Worm (Caenorhabditis elegans) whole organism, L1 larva: ENCODE data around the gene cpg-19.

Experiments used
- C04F5.9 ChIP-seq: sonication (generic microtip); optimal IDR thresholded peaks from 2 replicates; lab custom pipeline; 2016; ENCODE audit warnings: missing genetic modification characterization, missing compliant biosample characterization
- C16A3.4 ChIP-seq: fragments of 150-350 bp; optimal IDR thresholded peaks from 2 replicates; lab custom pipeline; 2014; ENCODE audit warnings: missing biosample characterization, missing genetic modification characterization
- C34B4.2 ChIP-seq: sonication (generic microtip); optimal IDR thresholded peaks from 2 replicates; lab custom pipeline; 2017; ENCODE audit warnings: mild to moderate bottlenecking, missing genetic modification characterization, missing compliant biosample characterization
- F16B12.6 ChIP-seq: fragments of 150-350 bp; optimal IDR thresholded peaks from 2 replicates; lab custom pipeline; 2014; ENCODE audit warnings: missing biosample characterization, missing genetic modification characterization
- aly-2 ChIP-seq: fragments of 150-350 bp; optimal IDR thresholded peaks from 2 replicates; lab custom pipeline; 2014; ENCODE audit warnings: missing biosample characterization, missing genetic modification characterization
- ceh-8 ChIP-seq: fragments of 200-800 bp; sonication (Bioruptor generic); optimal IDR thresholded peaks from 2 replicates; lab custom pipeline; 2018; ENCODE audit warnings: mild to moderate bottlenecking, missing genetic modification characterization, moderate library complexity, missing compliant biosample characterization
- ceh-82 ChIP-seq, 3 experiments: fragments of 150-350 bp in 1 of 3; sonication (generic microtip) in 2 of 3; optimal IDR thresholded peaks; 2 replicates each; lab custom pipeline; 2014 to 2017; ENCODE audit warnings: missing biosample characterization in 3 of 3, missing genetic modification characterization in 3 of 3
- ces-1 ChIP-seq: fragments of 150-350 bp; optimal IDR thresholded peaks from 2 replicates; lab custom pipeline; 2014; ENCODE audit warnings: missing biosample characterization, missing genetic modification reagents, missing genetic modification characterization
- dpl-1 ChIP-seq, 3 experiments: fragments of 150-350 bp in 2 of 3; sonication (generic microtip) in 1 of 3; optimal IDR thresholded peaks; 2 replicates each; lab custom pipeline; 2014 to 2017; ENCODE audit warnings: missing biosample characterization in 3 of 3, missing genetic modification characterization in 3 of 3, missing genetic modification reagents in 3 of 3
- egl-13 ChIP-seq: sonication (generic microtip); optimal IDR thresholded peaks from 2 replicates; lab custom pipeline; 2016; ENCODE audit warnings: missing genotype, missing genetic modification reagents, missing genetic modification characterization, missing compliant biosample characterization
- ets-5 ChIP-seq: fragments of 200-800 bp; sonication (Bioruptor generic); IDR thresholded peaks from 2 replicates; pipeline ENCODE4 v1.3.6; 2022; ENCODE audit warnings: missing genetic modification characterization, missing compliant biosample characterization
- fos-1 ChIP-seq: fragments of 150-350 bp; optimal IDR thresholded peaks from 2 replicates; lab custom pipeline; 2014; ENCODE audit warnings: missing biosample characterization, missing genetic modification characterization
- grh-1 ChIP-seq: fragments of 200-800 bp; sonication (Bioruptor generic); IDR thresholded peaks from 2 replicates; pipeline ENCODE4 v1.3.6; 2022; ENCODE audit warnings: missing genetic modification reagents, missing genetic modification characterization, missing compliant biosample characterization
- hlh-17 ChIP-seq: fragments of 200-800 bp; sonication (Bioruptor generic); optimal IDR thresholded peaks from 2 replicates; lab custom pipeline; 2018; ENCODE audit warnings: missing genetic modification characterization, mild to moderate bottlenecking, missing compliant biosample characterization, moderate library complexity, borderline replicate concordance
- hlh-4 ChIP-seq: sonication (generic microtip); optimal IDR thresholded peaks from 2 replicates; lab custom pipeline; 2016; ENCODE audit warnings: mild to moderate bottlenecking, missing genetic modification characterization, missing compliant biosample characterization
- irx-1 ChIP-seq: sonication (generic microtip); optimal IDR thresholded peaks from 2 replicates; lab custom pipeline; 2016; ENCODE audit warnings: missing genetic modification characterization, missing compliant biosample characterization
- isw-1 ChIP-seq: fragments of 200-800 bp; sonication (Bioruptor generic); IDR thresholded peaks from 2 replicates; pipeline ENCODE4 v1.3.6; 2022; ENCODE audit warnings: missing genetic modification characterization, missing compliant biosample characterization
- jun-1 ChIP-seq: fragments of 150-350 bp; optimal IDR thresholded peaks from 2 replicates; lab custom pipeline; 2014; ENCODE audit warnings: missing biosample characterization, missing genetic modification reagents, missing genetic modification characterization
- lin-13 ChIP-seq: fragments of 150-350 bp; optimal IDR thresholded peaks from 2 replicates; lab custom pipeline; 2014; ENCODE audit warnings: missing biosample characterization, missing genetic modification reagents, missing genetic modification characterization
- lin-35 ChIP-seq, 2 experiments: fragments of 150-350 bp; optimal IDR thresholded peaks; 2 replicates each; lab custom pipeline; 2014; ENCODE audit warnings: missing biosample characterization in 2 of 2, missing genetic modification characterization in 2 of 2, missing genetic modification reagents in 2 of 2
- lir-3 ChIP-seq: sonication (generic microtip); optimal IDR thresholded peaks from 2 replicates; lab custom pipeline; 2016; ENCODE audit warnings: mild to moderate bottlenecking, missing genetic modification characterization, moderate library complexity, missing compliant biosample characterization; ENCODE audit not compliant: poor library complexity
- mef-2 ChIP-seq: fragments of 150-350 bp; optimal IDR thresholded peaks from 2 replicates; lab custom pipeline; 2014; ENCODE audit warnings: missing biosample characterization, missing genetic modification characterization
- mep-1 ChIP-seq: fragments of 150-350 bp; optimal IDR thresholded peaks from 2 replicates; lab custom pipeline; 2014; ENCODE audit warnings: missing biosample characterization, missing genetic modification characterization
- nhr-11 ChIP-seq: fragments of 150-350 bp; optimal IDR thresholded peaks from 2 replicates; lab custom pipeline; 2014; ENCODE audit warnings: missing biosample characterization, missing genetic modification characterization
- nhr-20 ChIP-seq: sonication (generic microtip); optimal IDR thresholded peaks from 2 replicates; lab custom pipeline; 2016; ENCODE audit warnings: mild to moderate bottlenecking, missing genetic modification characterization, missing compliant biosample characterization
- nhr-237 ChIP-seq: fragments of 150-350 bp; optimal IDR thresholded peaks from 2 replicates; lab custom pipeline; 2014; ENCODE audit warnings: missing biosample characterization, missing genetic modification characterization
- nhr-85 ChIP-seq: sonication (generic microtip); peaks from one replicate; lab custom pipeline; 2016; ENCODE audit warnings: missing genetic modification characterization, inconsistent platforms, missing compliant biosample characterization
- nhr-90 ChIP-seq: sonication (generic microtip); optimal IDR thresholded peaks from 2 replicates; lab custom pipeline; 2016; ENCODE audit warnings: mild to moderate bottlenecking, missing genetic modification characterization, missing compliant biosample characterization; ENCODE audit not compliant: poor library complexity
- pqm-1 ChIP-seq: sonication (generic microtip); optimal IDR thresholded peaks from 3 replicates; lab custom pipeline; 2017; ENCODE audit warnings: missing biosample characterization, missing genetic modification characterization
- rnt-1 ChIP-seq: sonication (generic microtip); optimal IDR thresholded peaks from 2 replicates; lab custom pipeline; 2016; ENCODE audit warnings: mild to moderate bottlenecking, missing genetic modification characterization, moderate library complexity, missing compliant biosample characterization
- skn-1 ChIP-seq: fragments of 150-350 bp; optimal IDR thresholded peaks from 2 replicates; lab custom pipeline; 2014; ENCODE audit warnings: missing biosample characterization, missing genetic modification characterization
- snpc-4 ChIP-seq: fragments of 150-350 bp; optimal IDR thresholded peaks from 2 replicates; lab custom pipeline; 2014; ENCODE audit warnings: missing biosample characterization, missing genetic modification characterization
- sox-4 ChIP-seq: sonication (generic microtip); optimal IDR thresholded peaks from 2 replicates; lab custom pipeline; 2016; ENCODE audit warnings: missing genetic modification characterization, missing compliant biosample characterization
- sptf-1 ChIP-seq: fragments of 150-350 bp; optimal IDR thresholded peaks from 2 replicates; lab custom pipeline; 2014; ENCODE audit warnings: missing biosample characterization, missing genetic modification characterization
- swsn-7 ChIP-seq: sonication (generic microtip); optimal IDR thresholded peaks from 2 replicates; lab custom pipeline; 2016; ENCODE audit warnings: missing genetic modification characterization, missing compliant biosample characterization
- tbx-2 ChIP-seq: sonication (generic microtip); optimal IDR thresholded peaks from 2 replicates; lab custom pipeline; 2016; ENCODE audit warnings: missing genetic modification characterization, missing compliant biosample characterization
- tlp-1 ChIP-seq: fragments of 150-350 bp; optimal IDR thresholded peaks from 2 replicates; lab custom pipeline; 2014; ENCODE audit warnings: missing biosample characterization, missing genetic modification characterization
- unc-130 ChIP-seq: fragments of 150-350 bp; optimal IDR thresholded peaks from 2 replicates; lab custom pipeline; 2017; ENCODE audit warnings: missing biosample characterization, missing genetic modification characterization, inconsistent platforms
- unc-98 ChIP-seq: fragments of 200-800 bp; sonication (Bioruptor generic); IDR thresholded peaks from 2 replicates; pipeline ENCODE4 v1.3.6; 2022; ENCODE audit warnings: missing genetic modification characterization, missing compliant biosample characterization
- zag-1 ChIP-seq: fragments of 150-350 bp; optimal IDR thresholded peaks from 2 replicates; lab custom pipeline; 2014; ENCODE audit warnings: missing biosample characterization, missing genetic modification characterization
- zip-4 ChIP-seq: fragments of 200-800 bp; sonication (Bioruptor generic); optimal IDR thresholded peaks from 2 replicates; lab custom pipeline; 2018; ENCODE audit warnings: mild to moderate bottlenecking, missing genetic modification characterization, moderate library complexity, missing compliant biosample characterization

cpg-19 gene

DNA sequence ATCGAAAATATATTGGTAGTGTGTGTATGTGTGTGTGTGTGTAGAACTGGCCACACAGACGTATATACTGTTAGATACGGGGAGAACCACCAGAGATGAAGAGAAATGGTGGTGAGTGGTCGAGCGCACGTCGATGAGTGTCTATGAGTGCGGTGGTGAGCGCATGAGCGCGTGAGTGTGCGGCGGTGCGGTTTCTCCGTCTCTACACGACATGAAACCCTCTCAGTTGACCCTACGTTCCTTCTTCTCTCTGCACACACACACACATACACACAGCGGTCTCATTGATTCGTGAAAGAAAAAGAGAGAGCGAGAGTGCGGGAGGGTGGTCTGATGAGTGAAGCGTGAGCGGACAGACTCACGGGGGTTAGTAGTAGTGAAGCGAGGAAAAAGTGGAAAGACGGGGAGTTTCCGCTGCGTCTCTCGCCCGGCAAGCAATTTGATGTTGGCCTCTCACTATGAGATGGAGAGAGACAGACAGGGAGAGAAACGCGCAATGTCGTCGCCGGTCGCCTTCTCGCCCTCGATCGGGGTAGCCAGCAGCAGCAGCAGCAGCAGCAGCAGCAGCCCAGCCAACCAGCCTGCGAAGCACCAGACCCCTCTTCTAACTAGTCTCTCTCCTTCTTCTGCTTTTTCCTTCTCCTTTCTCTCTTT is 9.2 kb upstream of the cpg-19 start (continued):
- TF ChIP-seq ces-1 (GFP tag; lab: Kevin White, UChicago): no peak
- peak; percentile 73 for TF ChIP-seq snpc-4
- peak; percentile 97 for TF ChIP-seq C16A3.4 (tag; lab: Kevin White, UChicago)
- TF ChIP-seq C34B4.2 (tag; lab: Kevin White, UChicago): peak; percentile 40
- peak; percentile 96 for TF ChIP-seq swsn-7
- TF ChIP-seq ceh-82 (tag; optimal IDR thresholded peaks at IDR 0.05; lab: Kevin White, UChicago): peak; percentile 89 to 91 (median 89)
- TF ChIP-seq ets-5 (GFP tag; lab: Robert Waterston, UW): no peak
- no peak; the same call in 1 of the 2 replicates for TF ChIP-seq unc-98 (GFP tag; lab: Robert Waterston, UW)
- TF ChIP-seq unc-130 (tag; lab: Kevin White, UChicago): peak; percentile 78
- TF ChIP-seq C04F5.9 (tag; lab: Kevin White, UChicago): peak; percentile 67
- peak; percentile 87 for TF ChIP-seq lir-3 (tag; lab: Kevin White, UChicago)
- TF ChIP-seq nhr-237 (tag; lab: Kevin White, UChicago): peak; percentile 93
- TF ChIP-seq pqm-1 (tag; lab: Kevin White, UChicago): no peak
- no peak for TF ChIP-seq F16B12.6 (tag; lab: Kevin White, UChicago)
- peak; percentile 90 for TF ChIP-seq rnt-1
- no peak for TF ChIP-seq sptf-1 (tag; lab: Kevin White, UChicago)
- peak; percentile 58 for TF ChIP-seq skn-1 (tag; lab: Kevin White, UChicago)
- TF ChIP-seq ceh-8: peak; percentile 59
- peak; percentile 67 for TF ChIP-seq zip-4 (GFP tag; lab: Kevin White, UChicago)
- peak; percentile 73 for TF ChIP-seq nhr-11 (tag; lab: Kevin White, UChicago)
- TF ChIP-seq jun-1 (tag; lab: Kevin White, UChicago): peak; percentile 97
- TF ChIP-seq lin-35 (GFP tag; optimal IDR thresholded peaks at IDR 0.05; lab: Kevin White, UChicago): peak; percentile 73 to 89
- TF ChIP-seq tlp-1 (tag; lab: Kevin White, UChicago): no peak
- peak; percentile 90 for TF ChIP-seq fos-1 (tag; lab: Kevin White, UChicago)
- TF ChIP-seq tbx-2 (tag; lab: Kevin White, UChicago): peak; percentile 97
- TF ChIP-seq grh-1 (GFP tag; lab: Robert Waterston, UW): peak; percentile 72
- TF ChIP-seq egl-13 (tag; lab: Kevin White, UChicago): peak; percentile 91
- TF ChIP-seq hlh-17 (GFP tag; lab: Kevin White, UChicago): no peak
- no peak for TF ChIP-seq hlh-4 (tag; lab: Kevin White, UChicago)
- no peak for TF ChIP-seq aly-2 (tag; lab: Kevin White, UChicago)
- peak; percentile 89 for TF ChIP-seq mef-2 (tag; lab: Kevin White, UChicago)
- TF ChIP-seq zag-1 (tag; lab: Kevin White, UChicago): peak; percentile 48
- peak; percentile 90 for TF ChIP-seq nhr-90 (tag; lab: Kevin White, UChicago)
- TF ChIP-seq lin-13 (GFP tag; lab: Kevin White, UChicago): peak; percentile 94
- TF ChIP-seq dpl-1 (GFP tag; optimal IDR thresholded peaks at IDR 0.05; lab: Kevin White, UChicago): peak; percentile 19 to 53 (median 24)
- peak; percentile 63 for TF ChIP-seq sox-4 (tag; lab: Kevin White, UChicago)
- peak; percentile 84 for TF ChIP-seq irx-1 (tag; lab: Kevin White, UChicago)
- TF ChIP-seq nhr-85 (tag; lab: Kevin White, UChicago): peak; percentile 98
- peak; percentile 97 for TF ChIP-seq nhr-20 (tag; lab: Kevin White, UChicago)

ce11 chrX:16613266-16613665 is 8.3 kb upstream of the cpg-19 start, which contains the start of gene ain-1:
ain-1 (plus strand) TSS chrX:16613451.
- TF ChIP-seq hlh-4 (tag; lab: Kevin White, UChicago) (no peak), nhr-85 (tag; lab: Kevin White, UChicago) (peak; percentile 69), mep-1 (tag; lab: Kevin White, UChicago) (no peak), isw-1 (GFP tag; lab: Robert Waterston, UW) (no peak)
- TF ChIP-seq, all 84 proteins: peak for 1
